Fruit fly (Drosophila melanogaster): ENCODE data around the gene ome.

ome gene

DNA sequence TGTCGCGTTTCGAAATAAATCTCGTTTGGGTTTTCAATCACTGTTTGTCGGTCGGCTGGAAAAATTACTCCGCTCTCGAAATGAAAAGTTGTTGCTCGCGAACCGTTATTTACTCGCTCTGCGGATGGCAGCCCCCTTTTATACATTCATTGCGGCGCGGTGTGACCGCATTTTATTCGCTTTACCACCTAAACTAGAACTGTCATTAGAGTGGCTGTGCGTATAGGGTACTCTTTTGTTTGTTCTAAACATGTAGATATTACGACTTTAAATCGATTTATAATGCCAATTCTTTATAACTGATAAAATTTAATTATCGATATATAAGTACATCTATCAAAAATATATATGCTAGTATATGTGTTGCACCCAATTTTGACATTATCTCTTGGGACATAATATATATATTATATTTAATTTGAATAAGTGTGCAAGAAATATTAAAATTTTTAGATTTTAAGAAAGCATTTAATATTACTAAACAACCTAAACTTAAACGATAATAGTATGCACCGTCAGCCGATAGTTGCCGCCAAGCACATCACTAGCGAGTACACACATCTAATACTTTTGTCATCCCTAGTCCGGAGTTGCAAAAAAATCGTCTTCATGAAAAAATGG, 113.7 kb downstream of the ome start, which contains the start of the genes bmm and Tdrd3:
bmm (minus strand) TSS at position 183 of the 621 bp plus-strand sequence.
Tdrd3 (plus strand) TSS at position 562 of the 621 bp plus-strand sequence.
- TF ChIP-seq CG32121 (GFP tag; IDR thresholded peaks at IDR 0.05) (peak; percentile 56), CG34367 (tag; optimal IDR thresholded peaks at IDR 0.05) (peak; percentile 66), fd96Ca (GFP tag; IDR thresholded peaks at IDR 0.05) (peak; percentile 67; the same call in 2 of the 3 replicates), Pif1A (GFP tag; optimal IDR thresholded peaks at IDR 0.05) (peak; percentile 69), CG15710 (tag; optimal IDR thresholded peaks at IDR 0.05) (peak; percentile 84), Snoo (tag; optimal IDR thresholded peaks at IDR 0.05) (peak; percentile 66), CG12605 (GFP tag; IDR thresholded peaks at IDR 0.05) (peak; percentile 6; the same call in 1 of the 2 replicates), CG13204 (GFP tag; optimal IDR thresholded peaks at IDR 0.05) (no peak), D1 (tag; optimal IDR thresholded peaks at IDR 0.05) (no peak), CG14655 (GFP tag; optimal IDR thresholded peaks at IDR 0.05) (peak; percentile 77), CG9948 (tag; optimal IDR thresholded peaks at IDR 0.05) (peak; percentile 82), rn (GFP tag; IDR thresholded peaks at IDR 0.05) (peak; percentile 51; the same call in 1 of the 2 replicates), CG17806 (tag; optimal IDR thresholded peaks at IDR 0.05) (peak; percentile 77), EcR (GFP tag; optimal IDR thresholded peaks at IDR 0.05) (no peak), gl (tag; optimal IDR thresholded peaks at IDR 0.05) (no peak), CG8159 (tag; optimal IDR thresholded peaks at IDR 0.05) (peak; percentile 98), Pif1B (GFP tag; optimal IDR thresholded peaks at IDR 0.05) (peak; percentile 51), CG8301 (tag; optimal IDR thresholded peaks at IDR 0.05) (peak; percentile 48), CG10348 (GFP tag; IDR thresholded peaks at IDR 0.05) (no peak), Ets98B (GFP tag; IDR thresholded peaks at IDR 0.05) (peak; percentile 62), CG4496 (GFP tag; IDR thresholded peaks at IDR 0.05) (peak; percentile 65; the same call in 1 of the 3 replicates)

DNA sequence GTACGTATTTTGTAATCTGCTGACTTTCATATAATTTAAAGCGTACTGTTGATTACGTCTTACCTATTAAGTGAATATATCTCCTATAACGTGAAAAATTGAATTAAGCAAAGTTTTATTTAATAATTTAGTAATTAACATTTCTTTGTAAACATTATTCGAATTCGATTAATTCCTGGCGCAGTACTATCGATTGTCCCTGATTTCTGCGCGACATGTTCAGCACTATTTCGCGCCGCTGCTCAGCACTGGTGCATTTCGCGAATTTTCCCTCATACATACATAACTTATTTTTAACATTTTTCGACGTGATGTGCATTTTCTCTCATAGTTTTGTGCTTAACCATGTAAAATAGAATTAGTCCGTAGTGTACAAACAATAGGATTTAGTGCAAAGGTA, 117.0 kb downstream of the ome start, which contains the start of gene Helz:
Helz (plus strand) TSS at position 260 of the 400 bp plus-strand sequence.
- TF ChIP-seq CG14655 (GFP tag; optimal IDR thresholded peaks at IDR 0.05) (no peak), CG17806 (tag; optimal IDR thresholded peaks at IDR 0.05) (no peak), gl (tag; optimal IDR thresholded peaks at IDR 0.05) (no peak), CG32121 (GFP tag; IDR thresholded peaks at IDR 0.05) (no peak), EcR (GFP tag; optimal IDR thresholded peaks at IDR 0.05) (no peak), Pif1B (GFP tag; optimal IDR thresholded peaks at IDR 0.05) (no peak), CG8159 (tag; optimal IDR thresholded peaks at IDR 0.05) (no peak)

DNA sequence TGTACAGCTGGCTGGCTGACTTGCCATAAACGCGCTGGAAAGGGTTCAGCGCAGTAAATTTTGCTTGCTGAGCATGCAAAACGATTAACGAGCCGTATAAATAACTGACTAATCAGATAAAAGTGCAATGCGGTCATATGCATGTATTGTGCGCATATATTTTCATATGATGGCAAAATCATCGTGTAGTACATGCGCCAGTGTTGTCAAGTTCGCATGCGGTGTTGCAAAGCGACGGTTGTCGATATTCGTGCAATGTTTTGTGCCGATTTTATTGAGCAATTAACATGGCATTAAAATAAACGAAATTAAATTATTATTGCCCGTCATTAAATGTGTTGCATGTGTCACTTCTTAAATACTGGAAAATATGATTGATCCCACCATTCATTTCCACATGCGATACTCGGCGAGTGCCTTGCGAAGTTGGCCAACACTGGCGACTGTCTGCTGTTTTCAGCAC, 117.5 kb downstream of the ome start:
- TF ChIP-seq Pif1A (GFP tag; optimal IDR thresholded peaks at IDR 0.05), result peak; percentile 74
- peak; percentile 78 for TF ChIP-seq Ets98B (GFP tag; IDR thresholded peaks at IDR 0.05)
- TF ChIP-seq CG8159 (tag; optimal IDR thresholded peaks at IDR 0.05), result peak; percentile 46
- peak; percentile 54 for TF ChIP-seq Pif1B (GFP tag; optimal IDR thresholded peaks at IDR 0.05)
- peak; percentile 59 for TF ChIP-seq CG17806 (tag; optimal IDR thresholded peaks at IDR 0.05)
- TF ChIP-seq D1 (tag; optimal IDR thresholded peaks at IDR 0.05), result no peak
- peak; percentile 41; the same call in 1 of the 2 replicates for TF ChIP-seq rn (GFP tag; IDR thresholded peaks at IDR 0.05)
- TF ChIP-seq CG12605 (GFP tag; IDR thresholded peaks at IDR 0.05), result no peak
- peak; percentile 68 for TF ChIP-seq Snoo (tag; optimal IDR thresholded peaks at IDR 0.05)
- peak; percentile 69 for TF ChIP-seq CG15710 (tag; optimal IDR thresholded peaks at IDR 0.05)
- peak; percentile 6 for TF ChIP-seq gl (tag; optimal IDR thresholded peaks at IDR 0.05)
- TF ChIP-seq CG4496 (GFP tag; IDR thresholded peaks at IDR 0.05), result peak; percentile 70; the same call in 2 of the 3 replicates
- no peak for TF ChIP-seq CG14655 (GFP tag; optimal IDR thresholded peaks at IDR 0.05)
- TF ChIP-seq CG8301 (tag; optimal IDR thresholded peaks at IDR 0.05), result peak; percentile 61
- peak; percentile 44 for TF ChIP-seq CG34367 (tag; optimal IDR thresholded peaks at IDR 0.05)
- TF ChIP-seq fd96Ca (GFP tag; IDR thresholded peaks at IDR 0.05), result peak; percentile 85
- TF ChIP-seq EcR (GFP tag; optimal IDR thresholded peaks at IDR 0.05), result no peak
- no peak for TF ChIP-seq CG10348 (GFP tag; IDR thresholded peaks at IDR 0.05)
- peak; percentile 31 for TF ChIP-seq CG9948 (tag; optimal IDR thresholded peaks at IDR 0.05)
- TF ChIP-seq CG13204 (GFP tag; optimal IDR thresholded peaks at IDR 0.05), result no peak
- TF ChIP-seq CG32121 (GFP tag; IDR thresholded peaks at IDR 0.05), result peak; percentile 61

DNA sequence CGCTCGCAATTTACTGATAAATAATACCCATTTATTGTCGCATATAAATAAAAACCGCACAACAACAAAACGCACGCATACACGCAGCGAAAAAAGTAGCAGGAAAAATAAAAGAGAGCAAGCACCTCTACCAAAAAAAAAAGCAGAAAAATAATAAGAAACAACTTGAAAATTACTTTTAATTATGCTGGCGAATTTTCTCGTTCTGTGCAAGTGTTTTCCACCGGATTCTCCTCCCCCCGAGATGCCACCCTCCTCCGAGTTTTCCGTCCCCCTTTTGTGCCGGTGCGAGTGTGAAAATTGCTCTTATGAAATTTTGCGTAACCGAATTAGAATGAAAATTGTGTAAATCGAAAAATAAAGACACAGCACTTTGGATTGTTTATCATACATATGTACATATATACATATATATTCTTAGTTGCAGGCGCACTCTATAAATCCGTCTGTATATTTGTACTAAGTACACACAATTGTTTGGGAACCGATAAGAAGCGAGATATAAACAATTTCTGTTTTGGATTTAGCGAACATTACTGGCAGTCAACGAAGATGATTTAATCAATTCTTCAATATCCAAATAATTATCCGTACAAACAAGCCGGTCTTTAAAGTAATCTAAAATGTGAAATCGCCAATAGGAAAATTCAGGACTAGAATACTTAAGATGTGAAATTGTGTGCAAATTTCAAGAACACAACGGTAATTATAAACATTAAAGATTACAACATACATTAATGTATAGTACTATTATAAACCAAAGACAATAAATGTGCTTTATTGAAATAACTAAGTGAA, 118.4 kb downstream of the ome start:
- TF ChIP-seq CG9948 (tag; optimal IDR thresholded peaks at IDR 0.05) (no peak), rn (GFP tag; IDR thresholded peaks at IDR 0.05) (peak; percentile 36; the same call in 1 of the 2 replicates), fd96Ca (GFP tag; IDR thresholded peaks at IDR 0.05) (peak; percentile 58; the same call in 1 of the 3 replicates), CG8159 (tag; optimal IDR thresholded peaks at IDR 0.05) (no peak), Snoo (tag; optimal IDR thresholded peaks at IDR 0.05) (no peak), CG12605 (GFP tag; IDR thresholded peaks at IDR 0.05) (peak; percentile 48; the same call in 1 of the 2 replicates), Ets98B (GFP tag; IDR thresholded peaks at IDR 0.05) (peak; percentile 33; the same call in 1 of the 2 replicates), CG4496 (GFP tag; IDR thresholded peaks at IDR 0.05) (peak; percentile 63; the same call in 1 of the 3 replicates), CG32121 (GFP tag; IDR thresholded peaks at IDR 0.05) (peak; percentile 56)
